Worm (Caenorhabditis elegans): Measurements from ENCODE around the gene F07C6.6.

The F07C6.6 gene

ce11 chrIV:12792494-12792893, at the start of gene F07C6.6:
TSS of gene F07C6.6 (plus strand) at chrIV:12792794.
- TF ChIP-seq C04F5.9 (tag; optimal IDR thresholded peaks at IDR 0.05) (no peak), nhr-71 (tag; optimal IDR thresholded peaks at IDR 0.05) (no peak), aly-2 (tag; optimal IDR thresholded peaks at IDR 0.05) (no peak), dpl-1 (GFP tag; optimal IDR thresholded peaks at IDR 0.05) (no peak), ztf-4 (tag; optimal IDR thresholded peaks at IDR 0.05) (no peak), nhr-11 (tag; optimal IDR thresholded peaks at IDR 0.05) (no peak), fos-1 (tag; optimal IDR thresholded peaks at IDR 0.05) (no peak), mab-9 (GFP tag; IDR thresholded peaks at IDR 0.05) (no peak), nhr-90 (tag; optimal IDR thresholded peaks at IDR 0.05; ENCODE audit: poor library complexity) (no peak), ces-1 (GFP tag; optimal IDR thresholded peaks at IDR 0.05) (no peak), pqm-1 (tag; optimal IDR thresholded peaks at IDR 0.05) (no peak), lin-13 (GFP tag; optimal IDR thresholded peaks at IDR 0.05) (no peak), rnt-1 (tag; optimal IDR thresholded peaks at IDR 0.05) (no peak), nhr-28 (tag; optimal IDR thresholded peaks at IDR 0.05) (no peak), unc-30 (tag; optimal IDR thresholded peaks at IDR 0.05) (no peak), egl-27 (tag; optimal IDR thresholded peaks at IDR 0.05) (no peak), Y116A8C.19 (tag; optimal IDR thresholded peaks at IDR 0.05; ENCODE audit: borderline replicate concordance) (no peak)

- no peak for TF ChIP-seq aha-1 (tag; optimal IDR thresholded peaks at IDR 0.05)
- TF ChIP-seq fos-1 (tag; optimal IDR thresholded peaks at IDR 0.05), result no peak
- no peak for TF ChIP-seq sup-37 (GFP tag; optimal IDR thresholded peaks at IDR 0.05)
- no peak for TF ChIP-seq nhr-76 (tag; optimal IDR thresholded peaks at IDR 0.05)
- no peak for TF ChIP-seq pqm-1 (tag; optimal IDR thresholded peaks at IDR 0.05)
- TF ChIP-seq hlh-4 (tag; optimal IDR thresholded peaks at IDR 0.05), result no peak
- TF ChIP-seq unc-98 (GFP tag; IDR thresholded peaks at IDR 0.05), result no peak
- no peak for TF ChIP-seq elt-3 (tag; optimal IDR thresholded peaks at IDR 0.05)
- TF ChIP-seq snu-23 (GFP tag; optimal IDR thresholded peaks at IDR 0.05), result no peak
- TF ChIP-seq jun-1 (tag; optimal IDR thresholded peaks at IDR 0.05), result no peak
- no peak for TF ChIP-seq nhr-77 (tag; optimal IDR thresholded peaks at IDR 0.05)
- no peak for TF ChIP-seq grh-1 (GFP tag; IDR thresholded peaks at IDR 0.05)
- TF ChIP-seq hpl-2 (GFP tag; optimal IDR thresholded peaks at IDR 0.05), result no peak
- no peak for TF ChIP-seq irx-1 (tag; optimal IDR thresholded peaks at IDR 0.05)
- TF ChIP-seq nhr-11 (tag; optimal IDR thresholded peaks at IDR 0.05), result no peak
- TF ChIP-seq nhr-47 (tag; optimal IDR thresholded peaks at IDR 0.05), result no peak
- TF ChIP-seq C04F5.9 (tag; optimal IDR thresholded peaks at IDR 0.05), result no peak
- no peak for TF ChIP-seq dpl-1 (GFP tag; optimal IDR thresholded peaks at IDR 0.05)
- TF ChIP-seq mef-2 (tag; optimal IDR thresholded peaks at IDR 0.05), result no peak
These were observed 48.9 kb upstream of the F07C6.6 start for ce11 chrIV:12743680-12744079.

- no peak for TF ChIP-seq dsc-1 (tag; optimal IDR thresholded peaks at IDR 0.05)
- TF ChIP-seq blmp-1 (tag; optimal IDR thresholded peaks at IDR 0.05), result no peak
- no peak for TF ChIP-seq nhr-11 (tag; optimal IDR thresholded peaks at IDR 0.05)
- TF ChIP-seq hlh-4 (tag; optimal IDR thresholded peaks at IDR 0.05), result no peak
- no peak for TF ChIP-seq nhr-90 (tag; optimal IDR thresholded peaks at IDR 0.05; ENCODE audit: poor library complexity)
- TF ChIP-seq elt-2 (tag; optimal IDR thresholded peaks at IDR 0.05), result no peak
- no peak for TF ChIP-seq Y116A8C.19 (tag; optimal IDR thresholded peaks at IDR 0.05; ENCODE audit: borderline replicate concordance)
These were observed 47.9 kb upstream of the F07C6.6 start, which contains the start of gene C36H8.1 for ce11 chrIV:12744713-12745112. TSS of gene C36H8.1 (minus strand) at chrIV:12744813.

ce11 chrIV:12746284-12746683, 46.3 kb upstream of the F07C6.6 start, which contains the start of gene inx-6:
TSS of gene inx-6 (plus strand) at chrIV:12746584.
- TF ChIP-seq swsn-7 (tag; optimal IDR thresholded peaks at IDR 0.05), result no peak
- TF ChIP-seq lin-35 (GFP tag; optimal IDR thresholded peaks at IDR 0.05), result no peak
- no peak for TF ChIP-seq nhr-11 (tag; optimal IDR thresholded peaks at IDR 0.05)
- no peak for TF ChIP-seq Y116A8C.19 (tag; optimal IDR thresholded peaks at IDR 0.05; ENCODE audit: borderline replicate concordance)
- no peak for TF ChIP-seq efl-1 (optimal IDR thresholded peaks at IDR 0.05)
- TF ChIP-seq efl-1 (GFP tag; optimal IDR thresholded peaks at IDR 0.05 in 1 of 2), result peak in 1 of 2 experiments; percentile 2
- no peak for TF ChIP-seq nhr-237 (tag; optimal IDR thresholded peaks at IDR 0.05)
- TF ChIP-seq unc-98 (GFP tag; IDR thresholded peaks at IDR 0.05), result no peak
- TF ChIP-seq hlh-4 (tag; optimal IDR thresholded peaks at IDR 0.05), result no peak
